Worm (Caenorhabditis elegans): Measurements from ENCODE around the gene T28D6.4.

- TF ChIP-seq nhr-6 (tag; optimal IDR thresholded peaks at IDR 0.05) (no peak), nhr-10 (tag; optimal IDR thresholded peaks at IDR 0.05) (no peak), peb-1 (tag; optimal IDR thresholded peaks at IDR 0.05) (no peak), mdl-1 (tag; optimal IDR thresholded peaks at IDR 0.05) (no peak), egl-27 (tag; optimal IDR thresholded peaks at IDR 0.05) (no peak), fos-1 (tag; optimal IDR thresholded peaks at IDR 0.05) (no peak), R02D3.7 (tag; optimal IDR thresholded peaks at IDR 0.05) (no peak), lin-39 (tag; optimal IDR thresholded peaks at IDR 0.05) (no peak)
Measured at ce11 chrIII:11381922-11382321, 21.7 kb downstream of the T28D6.4 start, which contains the start of gene subs-4.
